Fruit fly (Drosophila melanogaster): Measurements from ENCODE around the gene CG33985.

CG33985 gene

dm6 chr3L:15507148-15507896 lies 19.3 kb downstream of the CG33985 start (continued):
- TF ChIP-seq onecut (GFP tag; IDR thresholded peaks at IDR 0.05) (no peak), Hr39 (optimal IDR thresholded peaks at IDR 0.05) (no peak), Dp (GFP tag; optimal IDR thresholded peaks at IDR 0.05) (no peak), zen2 (GFP tag; IDR thresholded peaks at IDR 0.05; ENCODE audit: partially characterized antibody) (no peak), crc (GFP tag; optimal IDR thresholded peaks at IDR 0.05) (no peak), zfh2 (GFP tag; optimal IDR thresholded peaks at IDR 0.05) (no peak), bsh (GFP tag; optimal IDR thresholded peaks at IDR 0.05) (no peak), CG9797 (GFP tag; optimal IDR thresholded peaks at IDR 0.05) (no peak), NfI (GFP tag; optimal IDR thresholded peaks at IDR 0.05) (no peak), insv (GFP tag; optimal IDR thresholded peaks at IDR 0.05) (no peak), pros (GFP tag; optimal IDR thresholded peaks at IDR 0.05) (peak; percentile 2), Pdp1 (GFP tag; optimal IDR thresholded peaks at IDR 0.05) (peak in 1 of 2 experiments; percentile 90), CoRest (tag; optimal IDR thresholded peaks at IDR 0.05) (no peak), bowl (GFP tag; IDR thresholded peaks at IDR 0.05) (no peak), lab (GFP tag; optimal IDR thresholded peaks at IDR 0.05) (no peak), CG17612 (GFP tag; IDR thresholded peaks at IDR 0.05) (no peak), cad (GFP tag; optimal IDR thresholded peaks at IDR 0.05) (peak; percentile 2), sob (GFP tag; IDR thresholded peaks at IDR 0.05) (no peak), CG8924 (tag; optimal IDR thresholded peaks at IDR 0.05) (no peak), psq (GFP tag; optimal IDR thresholded peaks at IDR 0.05) (no peak), CG15601 (tag; optimal IDR thresholded peaks at IDR 0.05) (no peak), yki (optimal IDR thresholded peaks at IDR 0.05) (peak; percentile 66), CG1647 (GFP tag; optimal IDR thresholded peaks at IDR 0.05) (no peak), salm (tag; optimal IDR thresholded peaks at IDR 0.05) (no peak), CG34224 (GFP tag; IDR thresholded peaks at IDR 0.05; ENCODE audit: partially characterized antibody) (no peak), HLH4C (GFP tag; IDR thresholded peaks at IDR 0.05; ENCODE audit: partially characterized antibody) (no peak), Aef1 (GFP tag; IDR thresholded peaks at IDR 0.05) (no peak), fru (optimal IDR thresholded peaks at IDR 0.05) (no peak), Hr78 (GFP tag; optimal IDR thresholded peaks at IDR 0.05) (peak in 1 of 2 experiments; percentile 81), sens (GFP tag) (peak; percentile 62), Sox100B (GFP tag; optimal IDR thresholded peaks at IDR 0.05) (no peak), chinmo (GFP tag; IDR thresholded peaks at IDR 0.05; ENCODE audit: partially characterized antibody) (0 out of 4 replicates have a peak, but pooled peaks have one; percentile 29), pho (GFP tag; optimal IDR thresholded peaks at IDR 0.05) (no peak), CG3726 (GFP tag; IDR thresholded peaks at IDR 0.05) (no peak), CG8089 (GFP tag; optimal IDR thresholded peaks at IDR 0.05) (no peak), CG14441 (GFP tag; IDR thresholded peaks at IDR 0.05) (peak; percentile 9; the same call in 1 of the 2 replicates), CG17829 (tag; optimal IDR thresholded peaks at IDR 0.05) (no peak), CG9609 (GFP tag; optimal IDR thresholded peaks at IDR 0.05) (no peak), CG11456 (GFP tag; IDR thresholded peaks at IDR 0.05) (no peak), slou (GFP tag; optimal IDR thresholded peaks at IDR 0.05) (no peak), Rx (GFP tag; IDR thresholded peaks at IDR 0.05) (no peak), CG16779 (GFP tag; IDR thresholded peaks at IDR 0.05) (no peak), CG11723 (GFP tag; optimal IDR thresholded peaks at IDR 0.05) (no peak), CG12236 (GFP tag; optimal IDR thresholded peaks at IDR 0.05) (no peak), sna (GFP tag; IDR thresholded peaks at IDR 0.05; ENCODE audit: partially characterized antibody) (no peak), sug (tag; optimal IDR thresholded peaks at IDR 0.05) (no peak), amos (GFP tag; IDR thresholded peaks at IDR 0.05; ENCODE audit: partially characterized antibody) (no peak), BEAF-32 (GFP tag; optimal IDR thresholded peaks at IDR 0.05) (no peak), ranshi (GFP tag; IDR thresholded peaks at IDR 0.05) (no peak), Trl (optimal IDR thresholded peaks at IDR 0.05) (peak; percentile 95 to 97), Trl (GFP tag; optimal IDR thresholded peaks at IDR 0.05) (no peak)

Measured in whole organism, embryonic.